Worm (Caenorhabditis elegans) whole organism, L4/young adult: Measurements from ENCODE around the gene C01G6.9.

Source experiments
- W03F9.2 ChIP-seq: fragments of 150-350 bp; optimal IDR thresholded peaks from 2 replicates; lab custom pipeline; 2014; ENCODE audit warnings: missing biosample characterization, missing genetic modification characterization
- dao-5 ChIP-seq: sonication (generic microtip); optimal IDR thresholded peaks from 2 replicates; lab custom pipeline; 2016; ENCODE audit warnings: missing genotype, missing genetic modification characterization, moderate library complexity, missing compliant biosample characterization
- him-1 ChIP-seq: sonication (generic microtip); optimal IDR thresholded peaks from 2 replicates; lab custom pipeline; 2016; ENCODE audit warnings: missing genotype, missing genetic modification reagents, missing genetic modification characterization, missing compliant biosample characterization

The C01G6.9 gene

DNA sequence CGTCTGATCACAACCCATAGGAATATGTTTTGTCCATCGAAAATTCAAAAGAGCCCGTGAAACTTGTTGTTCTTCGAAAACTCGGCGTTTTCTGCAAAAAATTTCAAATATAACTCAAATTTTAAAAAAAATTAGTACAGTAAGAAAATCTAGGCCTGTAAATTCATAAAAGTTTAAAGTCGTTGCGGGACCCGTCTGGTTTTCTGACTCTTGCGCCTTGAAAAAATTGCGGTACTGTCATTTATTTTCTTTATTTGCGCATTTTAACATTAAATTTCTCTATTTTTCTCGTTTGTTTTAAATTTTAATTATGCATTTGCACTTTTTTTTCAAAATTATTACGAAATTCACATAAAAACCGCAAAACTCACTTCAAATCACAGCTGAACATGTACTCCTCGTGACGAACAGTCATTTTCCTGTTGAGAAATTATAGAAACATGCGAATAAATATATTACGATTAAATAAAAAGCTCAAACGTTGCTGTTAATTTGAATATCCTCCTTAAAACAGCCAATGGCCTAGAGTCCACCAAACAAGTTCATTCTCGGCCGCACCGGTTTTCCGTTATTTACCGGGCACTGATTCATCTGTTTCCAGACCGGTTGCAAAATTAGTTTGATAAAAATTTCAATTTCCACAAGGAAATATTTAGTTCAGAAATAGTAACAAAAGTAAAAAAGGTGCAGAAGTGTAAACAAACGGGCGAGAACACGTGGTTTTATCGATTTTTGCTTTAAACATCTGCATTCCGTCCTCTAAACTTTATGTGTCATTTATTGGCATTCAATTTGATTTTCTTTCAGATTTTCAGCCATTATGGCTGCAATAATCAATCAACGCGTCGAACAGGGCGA, 23.7 kb upstream of the C01G6.9 start, which contains the start of the genes csa-1 and wdfy-2:
Gene csa-1 (minus strand): TSS at position 669 of the 858 bp plus-strand sequence.
Gene wdfy-2 (plus strand): TSS at position 808 of the 858 bp plus-strand sequence.
- no peak for TF ChIP-seq him-1 (tag; lab: Kevin White, UChicago)
- TF ChIP-seq W03F9.2: no peak
- no peak for TF ChIP-seq dao-5 (tag; lab: Kevin White, UChicago)

DNA sequence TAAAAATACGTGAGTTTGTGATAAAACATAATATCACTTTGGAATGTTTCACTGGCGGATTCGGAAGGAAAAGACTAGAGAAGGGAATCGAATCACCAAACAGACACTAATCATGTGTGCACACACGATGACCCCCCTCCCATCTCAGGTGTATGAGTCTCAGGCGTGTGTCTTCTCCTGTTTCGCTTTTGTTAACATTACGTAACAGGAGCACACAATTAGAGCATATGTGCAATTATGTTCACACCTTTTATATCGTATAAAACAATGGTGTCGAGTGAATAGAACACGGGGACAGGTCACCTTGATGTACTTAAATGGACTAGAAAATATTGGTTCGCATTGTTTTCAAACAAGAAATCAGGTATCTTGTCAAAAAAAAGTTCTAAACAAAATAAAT, 21.2 kb upstream of the C01G6.9 start:
- TF ChIP-seq him-1 (tag; lab: Kevin White, UChicago): no peak
- no peak for TF ChIP-seq dao-5 (tag; lab: Kevin White, UChicago)
- no peak for TF ChIP-seq W03F9.2

DNA sequence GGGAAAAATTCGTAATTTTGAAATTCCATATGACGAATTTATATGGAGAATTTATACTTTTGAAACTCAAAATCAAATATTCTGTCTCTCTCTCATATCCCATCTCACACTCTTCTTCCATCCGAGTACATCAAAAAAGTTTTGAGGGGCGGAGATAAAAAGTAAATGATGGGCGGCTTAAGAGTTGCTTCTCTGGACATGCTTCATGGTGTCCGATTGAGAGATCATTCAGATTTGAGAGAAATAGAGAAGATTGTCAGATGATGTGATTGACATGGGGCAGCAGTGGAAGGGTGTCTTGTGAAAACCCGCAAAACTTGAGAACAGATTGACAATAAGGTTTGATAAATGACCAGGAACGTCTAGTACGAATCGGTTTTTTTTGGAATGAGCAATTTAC, 20.1 kb upstream of the C01G6.9 start:
- no peak for TF ChIP-seq him-1 (tag; lab: Kevin White, UChicago)
- TF ChIP-seq W03F9.2: no peak
- TF ChIP-seq dao-5 (tag; lab: Kevin White, UChicago): no peak

DNA sequence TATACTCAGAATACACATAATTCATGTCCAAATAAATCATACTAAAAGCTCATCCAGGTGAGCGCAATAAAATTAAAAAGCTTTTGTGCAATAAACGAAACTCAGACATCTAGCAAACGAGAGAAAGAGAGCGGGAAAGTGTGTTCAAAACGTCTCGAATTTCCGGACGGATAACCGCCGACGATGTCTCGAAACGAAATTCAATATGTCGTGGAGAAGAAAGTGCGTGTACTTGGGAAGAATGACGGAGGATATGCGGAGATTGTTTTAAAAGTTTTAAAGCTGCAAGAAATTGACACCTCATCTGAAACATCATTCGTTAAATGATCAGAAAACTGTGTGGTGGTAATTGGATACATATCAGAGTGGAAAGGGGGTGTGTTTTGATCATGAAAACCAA, 19.1 kb upstream of the C01G6.9 start:
- TF ChIP-seq W03F9.2 (no peak), dao-5 (tag; lab: Kevin White, UChicago) (no peak), him-1 (tag; lab: Kevin White, UChicago) (no peak)

DNA sequence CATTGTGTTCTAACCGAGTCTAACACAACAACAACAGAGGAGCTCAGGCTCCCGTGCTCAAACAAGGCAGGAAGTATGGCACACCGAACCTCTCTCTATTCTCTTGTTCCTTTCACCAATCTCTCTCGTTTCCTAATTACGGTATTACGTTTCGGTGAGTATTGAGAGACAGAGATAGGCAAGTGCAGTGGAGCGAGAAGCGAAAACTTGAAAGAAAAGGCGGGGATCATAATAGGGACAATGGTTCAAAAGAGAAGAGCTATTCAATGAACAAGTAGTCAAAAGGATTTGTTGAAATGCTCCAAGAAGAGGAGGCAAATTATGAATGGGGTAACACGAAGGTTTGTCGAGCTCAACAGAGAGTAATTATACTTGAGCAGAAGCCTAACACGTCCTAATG, 17.7 kb upstream of the C01G6.9 start:
- TF ChIP-seq W03F9.2: no peak
- TF ChIP-seq dao-5 (tag; lab: Kevin White, UChicago): no peak
- no peak for TF ChIP-seq him-1 (tag; lab: Kevin White, UChicago)

DNA sequence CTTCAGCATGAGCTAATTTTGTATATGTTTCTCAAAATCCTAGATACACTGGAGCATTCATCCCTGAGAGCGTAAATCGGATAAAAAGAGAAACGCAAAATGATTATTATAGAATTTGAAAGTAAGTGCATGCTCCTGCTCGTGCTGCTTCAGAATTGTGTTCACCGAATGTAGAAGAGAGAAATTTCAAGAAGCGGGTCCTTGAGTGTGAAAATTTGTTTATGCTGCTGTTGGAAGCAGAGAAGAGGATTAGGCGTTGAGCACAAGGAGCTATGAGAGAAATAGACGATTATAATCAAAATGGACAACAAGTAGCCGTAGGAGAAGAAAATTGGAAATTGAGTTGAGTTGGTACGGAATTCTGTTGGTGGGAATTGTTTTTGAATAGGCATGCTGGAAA, 16.1 kb upstream of the C01G6.9 start:
- TF ChIP-seq dao-5 (tag; lab: Kevin White, UChicago) (no peak), him-1 (tag; lab: Kevin White, UChicago) (no peak), W03F9.2 (no peak)

DNA sequence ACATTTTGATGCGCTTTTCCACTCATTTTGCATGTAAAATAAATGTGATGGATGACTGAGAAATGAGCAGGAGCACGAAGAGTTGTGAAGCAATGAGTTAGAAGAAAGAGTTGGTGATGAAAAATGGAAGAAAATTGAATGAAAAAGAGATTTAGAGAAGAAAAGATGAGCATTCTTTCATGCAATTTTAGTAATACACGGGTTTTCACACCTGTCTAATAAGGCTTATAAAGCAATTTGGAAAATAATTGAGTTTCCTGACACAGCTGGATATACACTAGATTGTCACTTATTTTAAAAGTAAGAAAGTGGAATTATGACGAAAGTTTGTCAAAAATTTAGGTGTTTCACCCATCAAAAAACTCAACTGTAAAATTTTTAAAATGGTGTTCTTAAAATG, 15.2 kb upstream of the C01G6.9 start:
- TF ChIP-seq dao-5 (tag; lab: Kevin White, UChicago) (no peak), him-1 (tag; lab: Kevin White, UChicago) (no peak)

DNA sequence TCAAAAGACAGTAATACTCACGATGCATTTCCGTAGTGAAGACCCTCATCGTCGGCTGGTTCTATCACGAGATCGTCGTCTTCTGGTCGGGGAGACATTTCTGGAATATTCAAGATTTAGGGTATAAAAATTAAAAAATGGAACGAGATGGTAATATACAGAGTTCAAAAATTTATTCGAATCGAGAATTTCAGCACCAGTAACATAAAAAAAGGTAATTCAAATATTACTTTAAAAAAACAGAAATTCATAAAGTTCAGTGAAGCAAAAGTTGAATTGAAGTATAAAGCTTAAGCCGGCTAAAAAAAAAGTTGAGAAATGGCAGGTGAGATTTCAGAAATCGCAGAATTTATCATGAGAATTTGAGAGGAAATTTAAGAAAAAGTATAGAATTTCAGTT, 14.6 kb upstream of the C01G6.9 start, which contains the start of gene cam-1:
Gene cam-1 (minus strand): TSS at position 101 of the 400 bp plus-strand sequence.
- no peak for TF ChIP-seq dao-5 (tag; lab: Kevin White, UChicago)
- no peak for TF ChIP-seq him-1 (tag; lab: Kevin White, UChicago)
- TF ChIP-seq W03F9.2: no peak

DNA sequence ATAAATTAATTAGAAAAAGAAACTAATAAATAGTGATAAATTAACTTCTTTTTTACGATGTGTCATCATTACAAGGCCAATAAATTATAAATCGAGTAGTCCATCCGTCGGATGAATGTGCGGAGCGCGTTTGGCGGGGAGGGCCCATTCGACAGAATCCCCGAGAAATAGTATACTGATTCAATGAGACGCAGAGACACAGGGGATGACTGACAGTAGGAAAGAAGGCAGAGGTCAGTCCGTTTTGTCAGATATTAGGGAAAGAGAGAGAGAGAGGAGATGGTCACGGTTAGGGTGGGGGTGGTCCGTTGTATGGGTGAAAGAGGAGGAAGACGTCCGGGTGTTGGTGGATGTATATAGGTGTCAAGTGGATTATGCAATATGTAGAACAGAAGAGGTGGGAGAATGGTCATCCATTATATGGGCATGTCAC, 13.0 kb upstream of the C01G6.9 start:
- TF ChIP-seq dao-5 (tag; lab: Kevin White, UChicago) (no peak), him-1 (tag; lab: Kevin White, UChicago) (no peak), W03F9.2 (no peak)

DNA sequence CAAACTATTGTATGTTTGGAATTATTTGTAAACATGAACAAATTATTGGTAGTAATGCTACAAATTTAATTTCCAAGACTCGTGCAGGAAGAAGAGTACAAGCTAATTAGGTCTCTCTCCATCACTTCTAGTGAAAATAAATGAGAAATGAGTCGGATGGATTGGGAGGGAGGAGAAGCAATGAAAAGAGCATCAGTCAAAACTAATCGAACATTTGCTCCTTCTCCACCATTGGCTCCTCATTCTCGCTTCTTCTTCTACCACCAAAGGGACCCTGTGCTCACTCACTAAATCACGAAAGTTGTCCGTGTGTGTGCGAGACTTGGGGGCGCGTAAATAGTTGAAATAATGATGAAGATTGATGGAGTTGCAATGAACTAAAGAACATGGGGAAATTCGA, 11.2 kb upstream of the C01G6.9 start:
- no peak for TF ChIP-seq him-1 (tag; lab: Kevin White, UChicago)
- TF ChIP-seq W03F9.2: no peak
- TF ChIP-seq dao-5 (tag; lab: Kevin White, UChicago): no peak

DNA sequence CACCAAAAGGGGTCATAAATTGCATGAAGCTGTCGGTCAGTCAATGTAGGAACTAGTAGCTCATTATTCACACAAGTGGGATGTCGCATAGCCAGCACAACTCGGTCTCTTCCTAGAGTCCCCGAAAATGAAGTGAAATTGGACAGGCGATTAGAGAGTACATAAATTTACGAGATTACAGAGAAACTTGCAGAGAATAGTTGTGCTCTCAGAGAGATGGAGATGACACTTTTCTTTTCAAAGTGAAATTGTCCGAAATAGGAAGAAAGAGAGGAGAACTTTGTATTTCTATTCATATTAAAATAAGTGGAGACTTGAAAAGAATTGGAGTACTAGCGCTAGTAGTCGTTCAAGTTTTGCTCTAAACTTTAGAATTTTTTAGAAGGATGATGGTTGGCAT, 10.0 kb upstream of the C01G6.9 start:
- no peak for TF ChIP-seq dao-5 (tag; lab: Kevin White, UChicago)

DNA sequence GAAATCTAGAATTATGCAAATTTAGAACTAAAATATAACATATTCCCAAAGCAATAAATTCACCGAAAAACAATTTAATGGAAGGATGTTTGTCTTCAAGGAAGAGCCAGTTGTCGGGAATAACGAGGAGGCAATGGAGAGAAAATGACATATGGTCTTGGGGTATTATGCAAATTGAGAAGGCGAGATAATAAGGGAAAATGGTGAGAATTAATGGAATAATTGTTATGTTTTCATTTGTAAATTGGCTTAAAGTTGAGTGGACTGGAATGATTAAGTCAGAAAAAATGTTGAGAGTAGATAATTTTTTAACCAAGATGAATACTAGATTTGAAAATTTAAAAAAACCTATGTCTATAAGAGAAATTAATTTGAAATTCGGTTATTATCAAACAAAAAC, 9.2 kb upstream of the C01G6.9 start:
- TF ChIP-seq dao-5 (tag; lab: Kevin White, UChicago): no peak
- TF ChIP-seq W03F9.2: no peak
- TF ChIP-seq him-1 (tag; lab: Kevin White, UChicago): no peak

DNA sequence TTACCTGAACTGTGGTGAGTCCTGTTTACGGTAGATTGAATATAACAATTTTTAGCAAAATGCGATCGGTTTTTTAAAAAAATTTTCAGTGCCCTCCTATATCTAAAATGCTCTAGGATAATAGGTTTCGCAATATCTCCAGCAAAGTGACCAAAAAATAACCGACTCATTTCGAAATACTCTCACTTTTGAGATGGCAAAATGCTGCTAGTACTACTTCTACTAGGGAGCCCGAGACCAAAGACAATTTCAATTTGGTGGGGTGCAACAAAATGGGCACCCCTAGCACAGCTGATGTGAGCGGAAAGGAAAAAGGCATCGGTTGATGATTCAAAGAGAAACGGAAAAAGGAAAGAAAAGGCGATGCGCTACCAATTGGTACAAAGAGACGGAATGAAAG, 7.9 kb upstream of the C01G6.9 start:
- TF ChIP-seq dao-5 (tag; lab: Kevin White, UChicago) (no peak), him-1 (tag; lab: Kevin White, UChicago) (no peak), W03F9.2 (no peak)

DNA sequence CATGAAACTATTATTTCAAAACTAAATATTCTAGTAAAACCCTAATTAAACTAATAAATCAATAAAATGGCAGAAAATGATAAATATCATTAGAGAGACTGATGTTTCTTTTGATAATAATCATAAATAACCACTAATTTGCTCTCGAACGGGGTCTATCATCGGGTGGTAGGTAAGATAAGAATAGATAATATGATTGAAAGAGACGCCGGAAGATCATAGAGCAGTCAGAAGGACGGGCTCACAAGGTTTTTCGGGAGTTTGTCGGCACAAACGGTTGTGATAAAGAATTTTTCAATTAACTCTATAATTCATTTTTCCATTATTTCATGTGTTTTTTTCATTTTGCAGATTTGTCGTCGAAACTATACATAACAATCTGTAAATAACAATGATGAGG, 5.4 kb upstream of the C01G6.9 start:
- TF ChIP-seq him-1 (tag; lab: Kevin White, UChicago) (no peak), W03F9.2 (no peak), dao-5 (tag; lab: Kevin White, UChicago) (no peak)

DNA sequence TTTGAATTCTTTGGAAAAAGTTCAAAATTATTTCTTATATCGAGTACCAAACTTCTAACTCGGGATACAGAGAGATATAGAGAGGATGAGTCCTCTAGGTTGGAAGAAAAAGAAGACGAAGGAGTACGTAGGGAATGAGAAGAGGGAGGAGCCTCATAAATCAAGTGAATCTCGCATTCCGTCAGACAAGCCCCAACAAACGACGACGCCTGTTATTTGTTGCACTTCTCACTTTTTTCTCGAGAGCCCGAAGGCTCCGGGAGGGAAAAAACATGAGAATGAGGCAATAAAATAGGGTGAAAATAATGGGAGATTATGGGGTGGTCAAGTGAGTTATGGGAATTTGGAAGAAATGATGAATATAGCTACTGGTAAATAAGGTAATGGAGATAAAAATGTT, 4.1 kb upstream of the C01G6.9 start:
- TF ChIP-seq him-1 (tag; lab: Kevin White, UChicago): no peak
- TF ChIP-seq W03F9.2: no peak
- no peak for TF ChIP-seq dao-5 (tag; lab: Kevin White, UChicago)
